Fruit fly (Drosophila melanogaster) whole organism, embryonic: ENCODE measurements around the gene CG15914.
A peak's percentile ranks its signal among the peaks of the same experiment; 100 is the strongest.

Source experiments
- CG10565 ChIP-seq: fragments of 200-800 bp; sonication (Bioruptor generic); optimal IDR thresholded peaks from 3 replicates; lab custom pipeline; 2016; ENCODE audit warnings: missing biosample characterization, mild to moderate bottlenecking, missing genetic modification characterization
- CG10959 ChIP-seq: fragments of 200-800 bp; sonication (Bioruptor generic); IDR thresholded peaks from 2 replicates; pipeline ENCODE4 v1.3.6; 2022; ENCODE audit warnings: missing biosample characterization, missing genetic modification characterization
- CG13123 ChIP-seq: fragments of 200-800 bp; sonication (Bioruptor generic); optimal IDR thresholded peaks from 2 replicates; lab custom pipeline; 2016; ENCODE audit warnings: missing biosample characterization, missing genetic modification characterization
- CG14050 ChIP-seq: fragments of 200-800 bp; sonication (Bioruptor generic); IDR thresholded peaks from 3 replicates; pipeline ENCODE4 v1.3.6; 2022; ENCODE audit warnings: missing biosample characterization, missing genetic modification characterization
- CG15514 ChIP-seq: fragments of 200-800 bp; sonication (Bioruptor generic); optimal IDR thresholded peaks from 3 replicates; lab custom pipeline; 2017; ENCODE audit warnings: missing biosample characterization, missing genetic modification characterization, mild to moderate bottlenecking, moderate library complexity, missing genetic modification reagents
- CG1603 ChIP-seq: fragments of 200-800 bp; sonication (Bioruptor generic); optimal IDR thresholded peaks from 2 replicates; lab custom pipeline; 2019; ENCODE audit warnings: missing biosample characterization, mild to moderate bottlenecking, missing genetic modification characterization, moderate library complexity
- CG16813 ChIP-seq: fragments of 200-800 bp; sonication (Bioruptor generic); IDR thresholded peaks from 3 replicates; pipeline ENCODE4 v1.3.6; 2022; ENCODE audit warnings: missing biosample characterization, missing genetic modification characterization; ENCODE audit not compliant: partially characterized antibody
- CG17361 ChIP-seq: fragments of 200-800 bp; sonication (Bioruptor generic); IDR thresholded peaks from 3 replicates; pipeline ENCODE4 v1.3.6; 2022; ENCODE audit warnings: missing biosample characterization, missing genetic modification characterization
- CG17802 ChIP-seq: fragments of 200-800 bp; sonication (Bioruptor generic); optimal IDR thresholded peaks from 2 replicates; lab custom pipeline; 2018; ENCODE audit warnings: missing biosample characterization, mild to moderate bottlenecking, missing genetic modification characterization, moderate library complexity
- CG17829 ChIP-seq: fragments of 200-800 bp; optimal IDR thresholded peaks from 2 replicates; lab custom pipeline; 2019; ENCODE audit warnings: missing biosample characterization, mild to moderate bottlenecking, missing genetic modification characterization, moderate library complexity
- CG18011 ChIP-seq: fragments of 200-800 bp; sonication (Bioruptor generic); optimal IDR thresholded peaks from 2 replicates; lab custom pipeline; 2017; ENCODE audit warnings: missing biosample characterization, missing genetic modification characterization, mild to moderate bottlenecking, moderate library complexity, missing genotype
- CG4282 ChIP-seq: fragments of 200-800 bp; sonication (Bioruptor generic); optimal IDR thresholded peaks from 2 replicates; lab custom pipeline; 2016; ENCODE audit warnings: missing biosample characterization, missing genetic modification characterization
- CG4360 ChIP-seq: fragments of 200-800 bp; sonication (Bioruptor generic); IDR thresholded peaks from 2 replicates; pipeline ENCODE4 v1.3.6; 2022; ENCODE audit warnings: missing biosample characterization, missing genetic modification characterization
- CG4617 ChIP-seq: fragments of 200-800 bp; sonication (Bioruptor generic); optimal IDR thresholded peaks from 3 replicates; lab custom pipeline; 2016; ENCODE audit warnings: missing biosample characterization, missing genetic modification characterization, borderline replicate concordance
- CG6791 ChIP-seq: fragments of 200-800 bp; sonication (Bioruptor generic); IDR thresholded peaks from 3 replicates; pipeline ENCODE4 v1.3.6; 2022; ENCODE audit warnings: missing biosample characterization, missing genetic modification characterization; ENCODE audit not compliant: partially characterized antibody
- CG7556 ChIP-seq: fragments of 200-800 bp; sonication (Bioruptor generic); optimal IDR thresholded peaks from 2 replicates; lab custom pipeline; 2017; ENCODE audit warnings: missing biosample characterization, mild to moderate bottlenecking, missing genetic modification characterization
- CG7839 ChIP-seq: fragments of 200-800 bp; sonication (Bioruptor generic); optimal IDR thresholded peaks from 3 replicates; lab custom pipeline; 2018; ENCODE audit warnings: missing biosample characterization, mild to moderate bottlenecking, missing genetic modification characterization, moderate library complexity
- CG9215 ChIP-seq: fragments of 200-800 bp; sonication (Bioruptor generic); IDR thresholded peaks from 2 replicates; pipeline ENCODE4 v1.3.6; 2022; ENCODE audit warnings: missing biosample characterization, missing genetic modification characterization
- CG9437 ChIP-seq: fragments of 200-800 bp; sonication (Bioruptor generic); optimal IDR thresholded peaks from 2 replicates; lab custom pipeline; 2018; ENCODE audit warnings: missing biosample characterization, mild to moderate bottlenecking, missing genetic modification characterization
- CG9932 ChIP-seq: fragments of 200-800 bp; sonication (Bioruptor generic); IDR thresholded peaks from 2 replicates; pipeline ENCODE4 v1.3.6; 2022; ENCODE audit warnings: missing biosample characterization, missing genetic modification characterization
- Camta ChIP-seq: fragments of 200-800 bp; sonication (Bioruptor generic); optimal IDR thresholded peaks from 2 replicates; lab custom pipeline; 2016; ENCODE audit warnings: missing biosample characterization, missing genetic modification characterization
- Dp ChIP-seq: fragments of 200-800 bp; sonication (Bioruptor generic); optimal IDR thresholded peaks from 2 replicates; lab custom pipeline; 2018; ENCODE audit warnings: missing biosample characterization, mild to moderate bottlenecking, missing genetic modification characterization, moderate library complexity
- E2f2 ChIP-seq: fragments of 200-800 bp; sonication (Bioruptor generic); IDR thresholded peaks from 2 replicates; pipeline ENCODE4 v1.3.6; 2022; ENCODE audit warnings: missing biosample characterization, missing genetic modification characterization
- Ets97D ChIP-seq: fragments of 200-800 bp; sonication (Bioruptor generic); optimal IDR thresholded peaks from 3 replicates; lab custom pipeline; 2016; ENCODE audit warnings: missing biosample characterization, missing genetic modification characterization
- HLH4C ChIP-seq: fragments of 200-800 bp; sonication (Bioruptor generic); IDR thresholded peaks from 3 replicates; pipeline ENCODE4 v1.3.6; 2022; ENCODE audit warnings: missing biosample characterization, missing genetic modification characterization; ENCODE audit not compliant: partially characterized antibody
- Hr3 ChIP-seq: fragments of 200-800 bp; sonication (Bioruptor generic); optimal IDR thresholded peaks from 3 replicates; lab custom pipeline; 2016; ENCODE audit warnings: missing biosample characterization, missing genetic modification characterization
- NC2α ChIP-seq: fragments of 200-800 bp; sonication (Bioruptor generic); optimal IDR thresholded peaks from 2 replicates; lab custom pipeline; 2016; ENCODE audit warnings: missing biosample characterization, missing genetic modification characterization
- NC2β ChIP-seq: fragments of 200-800 bp; sonication (Bioruptor generic); optimal IDR thresholded peaks from 2 replicates; lab custom pipeline; 2016; ENCODE audit warnings: missing biosample characterization, missing genetic modification characterization
- Pdp1 ChIP-seq, 2 experiments: fragments of 200-800 bp; sonication (Bioruptor generic); optimal IDR thresholded peaks; 3 replicates each; lab custom pipeline; 2016; ENCODE audit warnings: missing biosample characterization in 2 of 2, missing genetic modification characterization in 2 of 2, mild to moderate bottlenecking in 1 of 2, moderate library complexity in 1 of 2
- Sin3A ChIP-seq: fragments of >200 bp; optimal IDR thresholded peaks from 2 replicates; lab custom pipeline; 2018
- Tbp ChIP-seq: fragments of >200 bp; optimal IDR thresholded peaks from 2 replicates; lab custom pipeline; 2018; ENCODE audit warnings: missing biosample characterization, missing genetic modification characterization
- amos ChIP-seq: fragments of 200-800 bp; sonication (Bioruptor generic); IDR thresholded peaks from 2 replicates; pipeline ENCODE4 v1.3.6; 2022; ENCODE audit warnings: missing biosample characterization, missing genetic modification characterization; ENCODE audit not compliant: partially characterized antibody
- br ChIP-seq: fragments of >200 bp; optimal IDR thresholded peaks from 2 replicates; lab custom pipeline; 2017
- crc ChIP-seq: fragments of 200-800 bp; sonication (Bioruptor generic); optimal IDR thresholded peaks from 2 replicates; lab custom pipeline; 2016; ENCODE audit warnings: missing biosample characterization, missing genetic modification characterization
- eve ChIP-seq, 2 experiments: fragments of >200 bp; optimal IDR thresholded peaks; 2 replicates each; lab custom pipeline; 2017; ENCODE audit warnings: missing biosample characterization in 2 of 2, missing genetic modification characterization in 2 of 2
- gsb-n ChIP-seq: fragments of 200-800 bp; sonication (Bioruptor generic); optimal IDR thresholded peaks from 3 replicates; lab custom pipeline; 2018; ENCODE audit warnings: missing biosample characterization, mild to moderate bottlenecking, missing genetic modification characterization
- lbe ChIP-seq: fragments of 200-800 bp; sonication (Bioruptor generic); optimal IDR thresholded peaks from 2 replicates; lab custom pipeline; 2016; ENCODE audit warnings: missing biosample characterization, mild to moderate bottlenecking, missing genetic modification characterization
- lola ChIP-seq, 3 experiments: fragments of >200 bp in 2 of 3; fragments of 200-800 bp in 1 of 3; sonication (Bioruptor generic) in 1 of 3; optimal IDR thresholded peaks; 2 replicates each; lab custom pipeline; 2017 to 2019; ENCODE audit warnings: missing biosample characterization in 3 of 3, missing genetic modification characterization in 3 of 3, mild to moderate bottlenecking in 1 of 3, moderate library complexity in 1 of 3
- mirr ChIP-seq: fragments of 200-800 bp; sonication (Bioruptor generic); optimal IDR thresholded peaks from 3 replicates; lab custom pipeline; 2018; ENCODE audit warnings: missing biosample characterization, mild to moderate bottlenecking, missing genetic modification characterization
- nau ChIP-seq: fragments of 200-800 bp; sonication (Bioruptor generic); optimal IDR thresholded peaks from 3 replicates; lab custom pipeline; 2017; ENCODE audit warnings: missing biosample characterization, mild to moderate bottlenecking, missing genetic modification characterization, missing genetic modification reagents
- row ChIP-seq: fragments of 200-800 bp; sonication (Bioruptor generic); IDR thresholded peaks from 3 replicates; pipeline ENCODE4 v1.3.6; 2022; ENCODE audit warnings: missing biosample characterization, missing genetic modification characterization
- scrt ChIP-seq: fragments of 200-800 bp; sonication (Bioruptor generic); optimal IDR thresholded peaks from 2 replicates; lab custom pipeline; 2018; ENCODE audit warnings: missing biosample characterization, mild to moderate bottlenecking, missing genetic modification characterization, moderate library complexity
- sd ChIP-seq: fragments of 200-800 bp; sonication (Bioruptor generic); optimal IDR thresholded peaks from 3 replicates; lab custom pipeline; 2018; ENCODE audit warnings: missing biosample characterization, mild to moderate bottlenecking, missing genetic modification characterization, moderate library complexity
- sob ChIP-seq: fragments of 200-800 bp; sonication (Bioruptor generic); IDR thresholded peaks from 2 replicates; pipeline ENCODE4 v1.3.6; 2022; ENCODE audit warnings: missing biosample characterization, missing genetic modification characterization
- ssp ChIP-seq: fragments of 200-800 bp; sonication (Bioruptor generic); IDR thresholded peaks from 2 replicates; pipeline ENCODE4 v1.3.6; 2022; ENCODE audit warnings: missing biosample characterization, missing genetic modification characterization
- stwl ChIP-seq: fragments of 200-800 bp; sonication (Bioruptor generic); optimal IDR thresholded peaks from 3 replicates; lab custom pipeline; 2018; ENCODE audit warnings: missing biosample characterization, mild to moderate bottlenecking, missing genetic modification characterization, moderate library complexity
- trem ChIP-seq: fragments of 200-800 bp; optimal IDR thresholded peaks from 3 replicates; lab custom pipeline; 2019; ENCODE audit warnings: missing biosample characterization, mild to moderate bottlenecking, missing genetic modification characterization, moderate library complexity
- unc-4 ChIP-seq: fragments of 200-800 bp; sonication (Bioruptor generic); IDR thresholded peaks from 2 replicates; pipeline ENCODE4 v1.3.6; 2022; ENCODE audit warnings: missing biosample characterization, missing genetic modification characterization; ENCODE audit not compliant: partially characterized antibody
- vnd ChIP-seq: fragments of 200-800 bp; sonication (Bioruptor generic); IDR thresholded peaks from 3 replicates; pipeline ENCODE4 v1.3.6; 2022; ENCODE audit warnings: missing biosample characterization, missing genetic modification characterization; ENCODE audit not compliant: partially characterized antibody
- zen ChIP-seq: fragments of 200-800 bp; sonication (Bioruptor generic); optimal IDR thresholded peaks from 3 replicates; lab custom pipeline; 2018; ENCODE audit warnings: missing biosample characterization, mild to moderate bottlenecking, missing genetic modification characterization, moderate library complexity
- zf30C ChIP-seq: fragments of 200-800 bp; sonication (Bioruptor generic); optimal IDR thresholded peaks from 3 replicates; lab custom pipeline; 2018; ENCODE audit warnings: missing biosample characterization, mild to moderate bottlenecking, missing genetic modification characterization

The CG15914 gene

dm6 chrX:15859869-15860268, 6.6 kb downstream of the CG15914 start, which contains the start of gene Gbeta13F (continued):
- TF ChIP-seq Hr3 (GFP tag; lab: Kevin White, UChicago): no peak
- peak; percentile 83 for TF ChIP-seq ssp (GFP tag; lab: Robert Waterston, UW)
- TF ChIP-seq E2f2 (GFP tag; lab: Robert Waterston, UW): peak; percentile 20; the same call in 1 of the 2 replicates
- no peak for TF ChIP-seq eve (GFP tag; optimal IDR thresholded peaks at IDR 0.05; lab: Kevin White, UChicago)
- no peak for TF ChIP-seq gsb-n (tag; lab: Kevin White, UChicago)
- TF ChIP-seq Camta (GFP tag; lab: Kevin White, UChicago): no peak
- no peak for TF ChIP-seq mirr
- no peak for TF ChIP-seq lbe (GFP tag; lab: Kevin White, UChicago)
- peak; percentile 29 for TF ChIP-seq CG1603 (tag; lab: Kevin White, UChicago)
- no peak for TF ChIP-seq NC2β
- peak; percentile 58 for TF ChIP-seq row (GFP tag; lab: Robert Waterston, UW)
- no peak for TF ChIP-seq CG15514 (GFP tag; lab: Kevin White, UChicago)
- peak; percentile 73 for TF ChIP-seq CG16813 (GFP tag; lab: Robert Waterston, UW)
- no peak for TF ChIP-seq CG17361
- no peak for TF ChIP-seq CG4617 (GFP tag; lab: Kevin White, UChicago)
- TF ChIP-seq CG6791 (GFP tag; lab: Robert Waterston, UW): peak; percentile 79
- TF ChIP-seq Dp (GFP tag; lab: Kevin White, UChicago): no peak
- peak; percentile 69 for TF ChIP-seq CG17802 (tag; lab: Kevin White, UChicago)
- no peak for TF ChIP-seq crc (GFP tag; lab: Kevin White, UChicago)
- no peak for TF ChIP-seq CG10959 (GFP tag; lab: Robert Waterston, UW)
- no peak for TF ChIP-seq zf30C (GFP tag; lab: Kevin White, UChicago)
- no peak for TF ChIP-seq CG9437 (GFP tag; lab: Kevin White, UChicago)
- TF ChIP-seq CG7556: no peak
- peak; percentile 78; the same call in 1 of the 2 replicates for TF ChIP-seq amos (GFP tag; lab: Robert Waterston, UW)
- TF ChIP-seq Pdp1 (GFP tag; optimal IDR thresholded peaks at IDR 0.05; lab: Kevin White, UChicago): no peak
- no peak for TF ChIP-seq sd (tag; lab: Kevin White, UChicago)
- no peak for TF ChIP-seq CG7839 (tag; lab: Kevin White, UChicago)
- TF ChIP-seq CG9215 (GFP tag; lab: Robert Waterston, UW): no peak
- no peak for TF ChIP-seq br (lab: Kevin White, UChicago)
- no peak for TF ChIP-seq CG4282 (GFP tag; lab: Kevin White, UChicago)
- no peak for TF ChIP-seq Ets97D (GFP tag; lab: Kevin White, UChicago)
- TF ChIP-seq HLH4C: peak; percentile 59
- no peak for TF ChIP-seq NC2α (GFP tag; lab: Kevin White, UChicago)
- peak; percentile 55 for TF ChIP-seq CG9932 (GFP tag; lab: Robert Waterston, UW)
- no peak for TF ChIP-seq zen (tag; lab: Kevin White, UChicago)
- TF ChIP-seq nau (GFP tag; lab: Kevin White, UChicago): no peak
- TF ChIP-seq Tbp: no peak
- no peak for TF ChIP-seq CG10565 (GFP tag; lab: Kevin White, UChicago)
- TF ChIP-seq unc-4 (GFP tag; lab: Robert Waterston, UW): no peak
- TF ChIP-seq CG4360 (GFP tag; lab: Robert Waterston, UW): no peak
- TF ChIP-seq Sin3A: no peak
- no peak for TF ChIP-seq CG14050 (GFP tag; lab: Robert Waterston, UW)
- TF ChIP-seq CG18011 (GFP tag; lab: Kevin White, UChicago): no peak
- peak; percentile 55; the same call in 2 of the 3 replicates for TF ChIP-seq vnd (GFP tag; lab: Robert Waterston, UW)
- TF ChIP-seq CG17829 (tag; lab: Kevin White, UChicago): no peak
- no peak for TF ChIP-seq scrt
- TF ChIP-seq trem (tag; lab: Kevin White, UChicago): peak; percentile 4
- no peak for TF ChIP-seq lola (GFP tag; optimal IDR thresholded peaks at IDR 0.05; lab: Kevin White, UChicago)
- peak; percentile 33 for TF ChIP-seq stwl (tag; lab: Kevin White, UChicago)
- no peak for TF ChIP-seq sob
- TF ChIP-seq CG13123 (GFP tag; lab: Kevin White, UChicago): no peak
